Fruit fly (Drosophila melanogaster) whole organism, embryonic: Measurements from ENCODE around the gene nol.
A peak's percentile ranks its signal among the peaks of the same experiment; 100 is the strongest.

Experiments
- ATbp ChIP-seq: fragments of 200-800 bp; sonication (Bioruptor generic); optimal IDR thresholded peaks from 2 replicates; lab custom pipeline; 2017; ENCODE audit warnings: missing biosample characterization, mild to moderate bottlenecking, missing genetic modification characterization, missing genetic modification reagents
- CG12155 ChIP-seq: fragments of 200-800 bp; sonication (Bioruptor generic); optimal IDR thresholded peaks from 3 replicates; lab custom pipeline; 2016; ENCODE audit warnings: missing biosample characterization, missing genetic modification characterization
- CG13296 ChIP-seq: fragments of 200-800 bp; sonication (Bioruptor generic); optimal IDR thresholded peaks from 3 replicates; lab custom pipeline; 2018; ENCODE audit warnings: missing biosample characterization, mild to moderate bottlenecking, missing genetic modification characterization
- CG17361 ChIP-seq: fragments of 200-800 bp; sonication (Bioruptor generic); IDR thresholded peaks from 3 replicates; pipeline ENCODE4 v1.3.6; 2022; ENCODE audit warnings: missing biosample characterization, missing genetic modification characterization
- CG17829 ChIP-seq: fragments of 200-800 bp; optimal IDR thresholded peaks from 2 replicates; lab custom pipeline; 2019; ENCODE audit warnings: missing biosample characterization, mild to moderate bottlenecking, missing genetic modification characterization, moderate library complexity
- CG18262 ChIP-seq: fragments of 200-800 bp; optimal IDR thresholded peaks from 3 replicates; lab custom pipeline; 2019; ENCODE audit warnings: missing biosample characterization, mild to moderate bottlenecking, missing genetic modification characterization, moderate library complexity
- CG2199 ChIP-seq: fragments of 200-800 bp; sonication (Bioruptor generic); IDR thresholded peaks from 3 replicates; pipeline ENCODE4 v1.3.6; 2022; ENCODE audit warnings: missing biosample characterization, missing genetic modification characterization
- CG30403 ChIP-seq: fragments of 200-800 bp; sonication (Bioruptor generic); optimal IDR thresholded peaks from 3 replicates; lab custom pipeline; 2016; ENCODE audit warnings: missing biosample characterization, missing genetic modification characterization
- CG32532 ChIP-seq: fragments of 200-800 bp; sonication (Bioruptor generic); IDR thresholded peaks from 2 replicates; pipeline ENCODE4 v1.3.6; 2022; ENCODE audit warnings: missing biosample characterization, missing genetic modification characterization
- CG34376 ChIP-seq: fragments of 200-800 bp; sonication (Bioruptor generic); optimal IDR thresholded peaks from 2 replicates; lab custom pipeline; 2018; ENCODE audit warnings: missing biosample characterization, mild to moderate bottlenecking, missing genetic modification characterization
- CG3726 ChIP-seq: fragments of 200-800 bp; sonication (Bioruptor generic); IDR thresholded peaks from 3 replicates; pipeline ENCODE4, ENCODE4 v1.3.6; 2022; ENCODE audit warnings: missing biosample characterization, missing genetic modification characterization
- CG3847 ChIP-seq: fragments of 200-800 bp; sonication (Bioruptor generic); IDR thresholded peaks from 2 replicates; pipeline ENCODE4 v1.3.6; 2022; ENCODE audit warnings: missing biosample characterization, missing genetic modification characterization
- CG4707 ChIP-seq: fragments of 200-800 bp; sonication (Bioruptor generic); optimal IDR thresholded peaks from 2 replicates; lab custom pipeline; 2018; ENCODE audit warnings: missing biosample characterization, mild to moderate bottlenecking, missing genetic modification characterization, moderate library complexity
- CG5180 ChIP-seq: fragments of 200-800 bp; sonication (Bioruptor generic); optimal IDR thresholded peaks from 3 replicates; lab custom pipeline; 2017; ENCODE audit warnings: missing biosample characterization, missing genetic modification characterization, mild to moderate bottlenecking, moderate library complexity, missing genetic modification reagents
- CHES-1-like ChIP-seq: fragments of 200-800 bp; sonication (Bioruptor generic); optimal IDR thresholded peaks from 2 replicates; lab custom pipeline; 2016; ENCODE audit warnings: missing biosample characterization, missing genetic modification characterization
- CrebB ChIP-seq: fragments of 200-800 bp; sonication (Bioruptor generic); optimal IDR thresholded peaks from 3 replicates; lab custom pipeline; 2018; ENCODE audit warnings: missing biosample characterization, mild to moderate bottlenecking, missing genetic modification characterization
- Dad ChIP-seq: fragments of 200-800 bp; sonication (Bioruptor generic); optimal IDR thresholded peaks from 3 replicates; lab custom pipeline; 2016; ENCODE audit warnings: missing biosample characterization, missing genetic modification characterization
- Dp ChIP-seq: fragments of 200-800 bp; sonication (Bioruptor generic); optimal IDR thresholded peaks from 2 replicates; lab custom pipeline; 2018; ENCODE audit warnings: missing biosample characterization, mild to moderate bottlenecking, missing genetic modification characterization, moderate library complexity
- HHEX ChIP-seq: fragments of 200-800 bp; sonication (Bioruptor generic); optimal IDR thresholded peaks from 3 replicates; lab custom pipeline; 2017; ENCODE audit warnings: missing biosample characterization, mild to moderate bottlenecking, missing genetic modification characterization, missing genetic modification reagents
- HmgD ChIP-seq: fragments of 200-800 bp; sonication (Bioruptor generic); optimal IDR thresholded peaks from 3 replicates; lab custom pipeline; 2016; ENCODE audit warnings: missing biosample characterization, missing genetic modification characterization
- Hmx ChIP-seq: fragments of 200-800 bp; sonication (Bioruptor generic); optimal IDR thresholded peaks from 2 replicates; lab custom pipeline; 2016; ENCODE audit warnings: missing biosample characterization, missing genetic modification characterization
- Mrtf ChIP-seq: fragments of 200-800 bp; sonication (Bioruptor generic); IDR thresholded peaks from 3 replicates; pipeline ENCODE4 v1.3.6; 2022; ENCODE audit warnings: missing biosample characterization, missing genetic modification characterization
- Nf-YA ChIP-seq: fragments of 200-800 bp; sonication (Bioruptor generic); IDR thresholded peaks from 2 replicates; pipeline ENCODE4 v1.3.6; 2022; ENCODE audit warnings: missing biosample characterization, missing genetic modification characterization
- Optix ChIP-seq: fragments of 200-800 bp; sonication (Bioruptor generic); IDR thresholded peaks from 3 replicates; pipeline ENCODE4 v1.3.6; 2022; ENCODE audit warnings: missing biosample characterization, missing genetic modification characterization
- Pdp1 ChIP-seq, 2 experiments: fragments of 200-800 bp; sonication (Bioruptor generic); optimal IDR thresholded peaks; 3 replicates each; lab custom pipeline; 2016; ENCODE audit warnings: missing biosample characterization in 2 of 2, missing genetic modification characterization in 2 of 2, mild to moderate bottlenecking in 1 of 2, moderate library complexity in 1 of 2
- Sry-δ ChIP-seq: fragments of 200-800 bp; sonication (Bioruptor generic); optimal IDR thresholded peaks from 2 replicates; lab custom pipeline; 2016; ENCODE audit warnings: missing biosample characterization, missing genetic modification characterization
- aop ChIP-seq: fragments of 200-800 bp; sonication (Bioruptor generic); IDR thresholded peaks from 2 replicates; pipeline ENCODE4 v1.3.6; 2022; ENCODE audit warnings: missing biosample characterization, missing genetic modification characterization
- ap ChIP-seq: fragments of 200-800 bp; sonication (Bioruptor generic); IDR thresholded peaks from 2 replicates; pipeline ENCODE4 v1.3.6; 2022; ENCODE audit warnings: missing biosample characterization, missing genetic modification characterization
- ase ChIP-seq: fragments of 200-800 bp; sonication (Bioruptor generic); IDR thresholded peaks from 3 replicates; pipeline ENCODE4 v1.3.6; 2022; ENCODE audit warnings: missing biosample characterization, missing genetic modification characterization
- bcd ChIP-seq: fragments of 200-800 bp; sonication (Bioruptor generic); optimal IDR thresholded peaks from 2 replicates; lab custom pipeline; 2017; ENCODE audit warnings: missing biosample characterization, mild to moderate bottlenecking, missing genetic modification characterization
- br ChIP-seq: fragments of >200 bp; optimal IDR thresholded peaks from 2 replicates; lab custom pipeline; 2017
- caup ChIP-seq: fragments of 200-800 bp; sonication (Bioruptor generic); optimal IDR thresholded peaks from 3 replicates; lab custom pipeline; 2017; ENCODE audit warnings: missing biosample characterization, mild to moderate bottlenecking, missing genetic modification characterization, moderate library complexity; ENCODE audit not compliant: severe bottlenecking
- crc ChIP-seq: fragments of 200-800 bp; sonication (Bioruptor generic); optimal IDR thresholded peaks from 2 replicates; lab custom pipeline; 2016; ENCODE audit warnings: missing biosample characterization, missing genetic modification characterization
- ewg ChIP-seq: fragments of 200-800 bp; sonication (Bioruptor generic); optimal IDR thresholded peaks from 3 replicates; lab custom pipeline; 2017; ENCODE audit warnings: mild to moderate bottlenecking, missing biosample characterization, missing genetic modification reagents, missing genetic modification characterization
- gcm2 ChIP-seq: fragments of 200-800 bp; sonication (Bioruptor generic); optimal IDR thresholded peaks from 2 replicates; lab custom pipeline; 2016; ENCODE audit warnings: missing biosample characterization, missing genetic modification characterization
- gem ChIP-seq: fragments of 200-800 bp; sonication (Bioruptor generic); optimal IDR thresholded peaks from 2 replicates; lab custom pipeline; 2019; ENCODE audit warnings: missing biosample characterization, mild to moderate bottlenecking, missing genetic modification characterization, moderate library complexity
- gfzf ChIP-seq: fragments of 200-800 bp; sonication (Bioruptor generic); optimal IDR thresholded peaks from 2 replicates; lab custom pipeline; 2016; ENCODE audit warnings: missing biosample characterization, mild to moderate bottlenecking, missing genetic modification characterization, moderate library complexity
- gt ChIP-seq: fragments of 200-800 bp; sonication (Bioruptor generic); IDR thresholded peaks from 2 replicates; pipeline ENCODE4 v1.3.6; 2022; ENCODE audit warnings: missing biosample characterization, missing genetic modification characterization
- insv ChIP-seq, 2 experiments: fragments of 200-800 bp; sonication (Bioruptor generic); optimal IDR thresholded peaks; 3 replicates each; lab custom pipeline; 2016 to 2018; ENCODE audit warnings: missing biosample characterization in 2 of 2, missing genetic modification characterization in 2 of 2
- luna ChIP-seq: fragments of 200-800 bp; sonication (Bioruptor generic); optimal IDR thresholded peaks from 2 replicates; lab custom pipeline; 2016; ENCODE audit warnings: missing biosample characterization, missing genetic modification characterization
- onecut ChIP-seq: fragments of 200-800 bp; sonication (Bioruptor generic); IDR thresholded peaks from 2 replicates; pipeline ENCODE4 v1.3.6; 2022; ENCODE audit warnings: missing biosample characterization, missing genetic modification characterization
- psq ChIP-seq: fragments of 200-800 bp; sonication (Bioruptor generic); optimal IDR thresholded peaks from 2 replicates; lab custom pipeline; 2017; ENCODE audit warnings: missing biosample characterization, missing genetic modification characterization
- sim ChIP-seq: fragments of 200-800 bp; sonication (Bioruptor generic); IDR thresholded peaks from 2 replicates; pipeline ENCODE4 v1.3.6; 2022; ENCODE audit warnings: missing biosample characterization, missing genetic modification characterization
- sob ChIP-seq: fragments of 200-800 bp; sonication (Bioruptor generic); IDR thresholded peaks from 2 replicates; pipeline ENCODE4 v1.3.6; 2022; ENCODE audit warnings: missing biosample characterization, missing genetic modification characterization
- tio ChIP-seq: fragments of 200-800 bp; sonication (Bioruptor generic); optimal IDR thresholded peaks from 2 replicates; lab custom pipeline; 2017; ENCODE audit warnings: missing biosample characterization, missing genetic modification characterization, inconsistent platforms
- tup ChIP-seq: fragments of 200-800 bp; sonication (Bioruptor generic); optimal IDR thresholded peaks from 2 replicates; lab custom pipeline; 2016; ENCODE audit warnings: missing biosample characterization, mild to moderate bottlenecking, missing genetic modification characterization, moderate library complexity
- vfl ChIP-seq: fragments of 200-800 bp; sonication (Bioruptor generic); optimal IDR thresholded peaks from 2 replicates; lab custom pipeline; 2016; ENCODE audit warnings: missing biosample characterization, missing genetic modification characterization
- vnd ChIP-seq: fragments of 200-800 bp; sonication (Bioruptor generic); IDR thresholded peaks from 3 replicates; pipeline ENCODE4 v1.3.6; 2022; ENCODE audit warnings: missing biosample characterization, missing genetic modification characterization; ENCODE audit not compliant: partially characterized antibody
- z ChIP-seq: fragments of 200-800 bp; sonication (Bioruptor generic); IDR thresholded peaks from 3 replicates; pipeline ENCODE4 v1.3.6; 2022; ENCODE audit warnings: missing biosample characterization, missing genetic modification characterization

nol gene

dm6 chr3L:11118627-11119395 is 11.8 kb upstream of the nol start (continued):
- peak; percentile 60 for TF ChIP-seq Dad (GFP tag; lab: Kevin White, UChicago)
- TF ChIP-seq aop (GFP tag; lab: Robert Waterston, UW), result no peak
- peak; percentile 55 to 75 for TF ChIP-seq Pdp1 (GFP tag; optimal IDR thresholded peaks at IDR 0.05; lab: Kevin White, UChicago)
- no peak for TF ChIP-seq CG3726 (GFP tag; lab: Robert Waterston, UW)
- peak; percentile 24 for TF ChIP-seq vfl (GFP tag; lab: Kevin White, UChicago)
- TF ChIP-seq CG12155, result peak; percentile 61
- no peak for TF ChIP-seq luna (GFP tag; lab: Kevin White, UChicago)
- peak; percentile 57; the same call in 1 of the 3 replicates for TF ChIP-seq Optix (GFP tag; lab: Robert Waterston, UW)
- TF ChIP-seq tio (GFP tag; lab: Kevin White, UChicago), result no peak
- TF ChIP-seq ase (GFP tag; lab: Robert Waterston, UW), result 0 out of 3 replicates have a peak, but pooled peaks have one; percentile 30
- peak; percentile 77 for TF ChIP-seq CG5180 (GFP tag; lab: Kevin White, UChicago)
- peak; percentile 74 for TF ChIP-seq sob (GFP tag; lab: Robert Waterston, UW)
- peak; percentile 67 for TF ChIP-seq psq (GFP tag; lab: Kevin White, UChicago)
- TF ChIP-seq CG3847, result peak; percentile 54
- peak; percentile 90 for TF ChIP-seq ewg (GFP tag; lab: Kevin White, UChicago)
- peak; percentile 30 for TF ChIP-seq CG18262
- peak; percentile 38; the same call in 1 of the 2 replicates for TF ChIP-seq CG32532 (GFP tag; lab: Robert Waterston, UW)
- TF ChIP-seq gem, result peak; percentile 63
- TF ChIP-seq HHEX (GFP tag; lab: Kevin White, UChicago), result peak; percentile 83
- TF ChIP-seq Nf-YA (GFP tag; lab: Robert Waterston, UW), result peak; percentile 52; the same call in 1 of the 2 replicates
- TF ChIP-seq Hmx, result no peak
- TF ChIP-seq gfzf (GFP tag; lab: Kevin White, UChicago), result no peak
- TF ChIP-seq CG4707 (GFP tag; lab: Kevin White, UChicago), result peak; percentile 72
- peak; percentile 31 for TF ChIP-seq tup (GFP tag; lab: Kevin White, UChicago)
- peak; percentile 64 for TF ChIP-seq crc (GFP tag; lab: Kevin White, UChicago)
- TF ChIP-seq ATbp, result peak; percentile 94
- no peak for TF ChIP-seq vnd (GFP tag; lab: Robert Waterston, UW)
- TF ChIP-seq br (lab: Kevin White, UChicago), result no peak
- TF ChIP-seq CG17361 (GFP tag; lab: Robert Waterston, UW), result peak; percentile 64; the same call in 1 of the 3 replicates
- peak; percentile 86 for TF ChIP-seq caup
- TF ChIP-seq sim (GFP tag; lab: Robert Waterston, UW), result peak; percentile 77
- TF ChIP-seq gcm2 (GFP tag; lab: Kevin White, UChicago), result peak; percentile 60
- TF ChIP-seq CG34376 (GFP tag; lab: Kevin White, UChicago), result peak; percentile 95
- 0 out of 3 replicates have a peak, but pooled peaks have one; percentile 71 for TF ChIP-seq CG2199 (GFP tag; lab: Robert Waterston, UW)
- peak; percentile 17 for TF ChIP-seq CG30403 (GFP tag; lab: Kevin White, UChicago)
- peak; percentile 84 for TF ChIP-seq onecut (GFP tag; lab: Robert Waterston, UW)
- TF ChIP-seq insv (GFP tag; optimal IDR thresholded peaks at IDR 0.05; lab: Kevin White, UChicago), result peak in 1 of 2 experiments; percentile 78
- no peak for TF ChIP-seq Dp (GFP tag; lab: Kevin White, UChicago)
- TF ChIP-seq ap, result no peak
- TF ChIP-seq CG13296 (GFP tag; lab: Kevin White, UChicago), result peak; percentile 83
- TF ChIP-seq HmgD (GFP tag; lab: Kevin White, UChicago), result peak; percentile 35
- TF ChIP-seq CHES-1-like (GFP tag; lab: Kevin White, UChicago), result peak; percentile 84
- no peak for TF ChIP-seq Sry-δ
- TF ChIP-seq z, result no peak
- TF ChIP-seq Mrtf (GFP tag; lab: Robert Waterston, UW), result no peak
- TF ChIP-seq gt (GFP tag; lab: Robert Waterston, UW), result no peak
- TF ChIP-seq CG17829 (tag; lab: Kevin White, UChicago), result peak; percentile 50
- TF ChIP-seq bcd, result no peak
- peak; percentile 88 for TF ChIP-seq CrebB (tag; lab: Kevin White, UChicago)
